Worm (Caenorhabditis elegans): Measurements from ENCODE around the gene rimb-1.

Gene rimb-1

ce11 chrIII:1824264-1824922 lies 36.3 kb downstream of the rimb-1 start, which contains the start of the genes pvf-1 and Y39A3CL.7:
Gene pvf-1, minus strand, starts transcription at chrIII:1824314.
Gene Y39A3CL.7, plus strand, starts transcription at chrIII:1824919.
- peak; percentile 82 for TF ChIP-seq pat-9 (tag; optimal IDR thresholded peaks at IDR 0.05)
- peak; percentile 62 for TF ChIP-seq tbx-2 (tag; optimal IDR thresholded peaks at IDR 0.05)
- no peak for TF ChIP-seq ztf-16 (tag; optimal IDR thresholded peaks at IDR 0.05)
- TF ChIP-seq sox-4 (tag; optimal IDR thresholded peaks at IDR 0.05) = peak; percentile 51
- TF ChIP-seq odd-2 (tag; optimal IDR thresholded peaks at IDR 0.05) = peak; percentile 55
- peak; percentile 56 for TF ChIP-seq nhr-232 (tag; optimal IDR thresholded peaks at IDR 0.05)
- peak; percentile 43; the same call in 1 of the 2 replicates for TF ChIP-seq unc-3 (GFP tag; conservative IDR thresholded peaks at IDR 0.05)
- peak; percentile 25 for TF ChIP-seq unc-3 (tag; optimal IDR thresholded peaks at IDR 0.05)
- peak; percentile 6 for TF ChIP-seq unc-42 (tag; optimal IDR thresholded peaks at IDR 0.05)
- TF ChIP-seq madf-2 (tag; optimal IDR thresholded peaks at IDR 0.05) = peak; percentile 44
- TF ChIP-seq K02D7.2 (tag; optimal IDR thresholded peaks at IDR 0.05) = peak; percentile 57
- peak; percentile 61 for TF ChIP-seq ceh-19 (GFP tag; optimal IDR thresholded peaks at IDR 0.05)
- peak; percentile 22 for TF ChIP-seq rnt-1 (tag; optimal IDR thresholded peaks at IDR 0.05)
- TF ChIP-seq pha-4 (tag; optimal IDR thresholded peaks at IDR 0.05) = no peak
- TF ChIP-seq T23F11.4 (GFP tag; optimal IDR thresholded peaks at IDR 0.05) = no peak
- peak; percentile 76 for TF ChIP-seq ceh-14 (tag; optimal IDR thresholded peaks at IDR 0.05)
- TF ChIP-seq Y22D7AL.16 (tag; optimal IDR thresholded peaks at IDR 0.05) = peak; percentile 18
- peak; percentile 41 for TF ChIP-seq zip-5 (tag; optimal IDR thresholded peaks at IDR 0.05)
- peak; percentile 27 for TF ChIP-seq ceh-2 (tag; optimal IDR thresholded peaks at IDR 0.05)
- TF ChIP-seq ceh-31 (tag; optimal IDR thresholded peaks at IDR 0.05) = peak; percentile 55
- peak; percentile 29 for TF ChIP-seq C08G9.2 (tag; optimal IDR thresholded peaks at IDR 0.05)
- no peak for TF ChIP-seq pqm-1 (tag; optimal IDR thresholded peaks at IDR 0.05)
- TF ChIP-seq hlh-6 (tag; optimal IDR thresholded peaks at IDR 0.05) = peak; percentile 47
- no peak for TF ChIP-seq ceh-30 (tag; optimal IDR thresholded peaks at IDR 0.05)
- TF ChIP-seq elt-2 (tag; optimal IDR thresholded peaks at IDR 0.05) = peak; percentile 70
- TF ChIP-seq nfya-1 (tag; optimal IDR thresholded peaks at IDR 0.05) = peak; percentile 49
- TF ChIP-seq dmd-4 (tag; optimal IDR thresholded peaks at IDR 0.05; ENCODE audit: borderline replicate concordance) = peak; percentile 19
- TF ChIP-seq tbx-7 (tag; optimal IDR thresholded peaks at IDR 0.05) = no peak
- TF ChIP-seq fax-1 (tag; optimal IDR thresholded peaks at IDR 0.05) = peak; percentile 55
- peak; percentile 43 for TF ChIP-seq lin-11 (tag; optimal IDR thresholded peaks at IDR 0.05)
- peak; percentile 20 for TF ChIP-seq sdc-2 (tag; optimal IDR thresholded peaks at IDR 0.05)
- no peak for TF ChIP-seq nhr-11 (tag; optimal IDR thresholded peaks at IDR 0.05)
- peak; percentile 11 for TF ChIP-seq ceh-18 (tag; optimal IDR thresholded peaks at IDR 0.05)
- no peak for TF ChIP-seq pax-1 (tag; optimal IDR thresholded peaks at IDR 0.05)
- TF ChIP-seq eyg-1 (tag; optimal IDR thresholded peaks at IDR 0.05) = no peak
- peak; percentile 49 for TF ChIP-seq pha-2 (tag; optimal IDR thresholded peaks at IDR 0.05)
- peak; percentile 75 for TF ChIP-seq ceh-34 (tag; optimal IDR thresholded peaks at IDR 0.05)
- TF ChIP-seq unc-86 (tag; optimal IDR thresholded peaks at IDR 0.05) = peak; percentile 55
- TF ChIP-seq hlh-13 (GFP tag; optimal IDR thresholded peaks at IDR 0.05) = peak; percentile 53
- TF ChIP-seq che-1 (tag; optimal IDR thresholded peaks at IDR 0.05) = peak; percentile 58
- no peak for TF ChIP-seq mec-3 (tag; optimal IDR thresholded peaks at IDR 0.05; ENCODE audit: borderline replicate concordance)
- TF ChIP-seq K09A11.1 (tag; optimal IDR thresholded peaks at IDR 0.05; ENCODE audit: insufficient read depth) = peak; percentile 63
- peak; percentile 28 for TF ChIP-seq ref-2 (tag; optimal IDR thresholded peaks at IDR 0.05)
- TF ChIP-seq C38D4.7 (GFP tag; optimal IDR thresholded peaks at IDR 0.05) = peak; percentile 69
- no peak for TF ChIP-seq ceh-22 (tag; optimal IDR thresholded peaks at IDR 0.05)
- TF ChIP-seq gmeb-2 (tag; optimal IDR thresholded peaks at IDR 0.05) = peak; percentile 42
- peak; percentile 16 for TF ChIP-seq ahr-1 (tag; optimal IDR thresholded peaks at IDR 0.05)
- TF ChIP-seq ttx-3 (tag; optimal IDR thresholded peaks at IDR 0.05) = peak; percentile 55
- no peak for TF ChIP-seq ceh-24 (tag; optimal IDR thresholded peaks at IDR 0.05)
- TF ChIP-seq fkh-6 (tag; optimal IDR thresholded peaks at IDR 0.05) = peak; percentile 52
- TF ChIP-seq ceh-6 (GFP tag; optimal IDR thresholded peaks at IDR 0.05) = peak; percentile 41
- TF ChIP-seq npax-4 (tag; optimal IDR thresholded peaks at IDR 0.05) = no peak

All from whole organism, late embryonic.